Worm (Caenorhabditis elegans): ENCODE data around the gene T24E12.1.
A peak's percentile ranks its signal among the peaks of the same experiment; 100 is the strongest.

The T24E12.1 gene

ce11 chrII:3816251-3816849, 31.0 kb downstream of the T24E12.1 start, which contains the start of gene fbxa-24:
Gene fbxa-24 (plus strand): TSS chrII:3816526.
- peak; percentile 4 for TF ChIP-seq xbp-1 (tag; optimal IDR thresholded peaks at IDR 0.05)
- peak; percentile 6 for TF ChIP-seq egl-13 (tag; optimal IDR thresholded peaks at IDR 0.05)
- peak; percentile 31 for TF ChIP-seq tbx-2 (tag; optimal IDR thresholded peaks at IDR 0.05)
- peak; percentile 34 for TF ChIP-seq nhr-20 (tag; optimal IDR thresholded peaks at IDR 0.05)
- peak; percentile 72 for TF ChIP-seq fkh-8 (tag; optimal IDR thresholded peaks at IDR 0.05)
- TF ChIP-seq swsn-7 (tag; optimal IDR thresholded peaks at IDR 0.05): peak; percentile 33
- TF ChIP-seq lsy-2 (tag; optimal IDR thresholded peaks at IDR 0.05): peak; percentile 30 to 46
- TF ChIP-seq efl-1 (optimal IDR thresholded peaks at IDR 0.05): peak; percentile 41 to 55
- peak; percentile 22 to 50 for TF ChIP-seq efl-1 (GFP tag; optimal IDR thresholded peaks at IDR 0.05 in 1 of 2)
- peak in 1 of 2 experiments; percentile 6 for TF ChIP-seq lin-35 (GFP tag; optimal IDR thresholded peaks at IDR 0.05)
- TF ChIP-seq nhr-47 (tag; optimal IDR thresholded peaks at IDR 0.05): peak; percentile 37
- peak; percentile 23 for TF ChIP-seq unc-86 (tag; optimal IDR thresholded peaks at IDR 0.05)
- TF ChIP-seq isw-1 (GFP tag; IDR thresholded peaks at IDR 0.05): peak; percentile 27
- TF ChIP-seq F16B12.6 (tag; optimal IDR thresholded peaks at IDR 0.05): peak; percentile 6
- peak; percentile 58 for TF ChIP-seq nhr-19 (GFP tag; conservative IDR thresholded peaks at IDR 0.05)
- peak; percentile 9 for TF ChIP-seq dsc-1 (tag; optimal IDR thresholded peaks at IDR 0.05)
- TF ChIP-seq nhr-71 (tag; optimal IDR thresholded peaks at IDR 0.05): peak; percentile 57
- peak; percentile 30 for TF ChIP-seq snu-23 (GFP tag; optimal IDR thresholded peaks at IDR 0.05)
- peak in 1 of 3 experiments; percentile 34 for TF ChIP-seq dpl-1 (GFP tag; optimal IDR thresholded peaks at IDR 0.05)
- peak; percentile 65 for TF ChIP-seq nhr-85 (tag)
- TF ChIP-seq rnt-1 (tag; optimal IDR thresholded peaks at IDR 0.05): peak; percentile 7
- peak; percentile 77 for TF ChIP-seq lin-14 (GFP tag; optimal IDR thresholded peaks at IDR 0.05)
- TF ChIP-seq mep-1 (tag; optimal IDR thresholded peaks at IDR 0.05): peak; percentile 38

ce11 chrII:3821248-3821647, 35.9 kb downstream of the T24E12.1 start, which contains the start of gene F54D10.7:
Gene F54D10.7 (minus strand): TSS chrII:3821296.
- TF ChIP-seq lin-15B (tag; optimal IDR thresholded peaks at IDR 0.05) (no peak), ceh-82 (tag; optimal IDR thresholded peaks at IDR 0.05) (no peak), efl-1 (optimal IDR thresholded peaks at IDR 0.05) (no peak), efl-1 (GFP tag; optimal IDR thresholded peaks at IDR 0.05 in 1 of 2) (peak in 1 of 2 experiments; percentile 58)

DNA sequence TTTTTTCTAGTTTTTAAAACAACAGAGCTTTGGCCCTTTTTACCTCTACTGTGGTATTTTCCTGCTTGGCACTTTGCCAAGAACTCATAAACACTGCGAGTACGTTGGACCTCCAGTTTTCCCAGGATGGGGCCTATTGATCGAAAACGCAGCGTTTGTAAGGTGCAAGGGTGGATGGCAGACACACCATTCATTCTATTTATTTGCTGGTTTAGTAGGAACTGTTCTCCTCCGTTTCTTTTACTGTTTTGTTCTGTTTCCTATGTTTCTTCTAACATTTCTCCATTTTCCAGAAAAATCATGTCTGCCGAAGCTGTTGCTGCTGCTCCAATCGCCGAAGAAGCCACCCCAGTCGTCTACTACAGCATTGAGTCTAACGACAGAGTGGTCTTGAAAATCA, 38.5 kb downstream of the T24E12.1 start, which contains the start of gene skr-15:
Gene skr-15 (plus strand): TSS at position 301 of the 400 bp plus-strand sequence.
- TF ChIP-seq lir-3 (tag; optimal IDR thresholded peaks at IDR 0.05; ENCODE audit: poor library complexity): no peak

DNA sequence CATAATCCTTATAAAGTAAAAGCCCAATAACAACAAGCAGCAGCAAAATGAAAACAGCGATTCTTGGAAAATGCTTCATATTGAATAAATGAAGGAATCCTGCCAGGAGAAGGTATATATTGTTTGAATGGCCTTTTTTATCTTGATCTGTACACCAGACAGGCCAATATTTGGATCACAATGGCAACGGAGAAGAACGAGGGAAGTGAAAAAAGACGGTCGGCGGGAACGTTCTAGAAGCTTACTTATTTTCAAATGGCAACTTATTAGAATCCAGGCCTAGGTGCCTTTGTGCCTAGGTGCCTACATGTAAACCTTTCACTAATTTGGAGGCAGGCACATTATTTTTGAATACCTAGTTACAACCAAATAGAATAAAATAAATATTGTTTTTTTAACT, 42.4 kb downstream of the T24E12.1 start, which contains the start of gene F54D10.8:
Gene F54D10.8 (minus strand): TSS at position 101 of the 400 bp plus-strand sequence.
- TF ChIP-seq unc-30 (tag; optimal IDR thresholded peaks at IDR 0.05) (no peak), hlh-17 (GFP tag; optimal IDR thresholded peaks at IDR 0.05; ENCODE audit: borderline replicate concordance) (no peak), pqm-1 (tag; optimal IDR thresholded peaks at IDR 0.05) (no peak), lin-35 (GFP tag; optimal IDR thresholded peaks at IDR 0.05) (no peak), lin-39 (tag; optimal IDR thresholded peaks at IDR 0.05) (no peak), lsy-2 (tag; optimal IDR thresholded peaks at IDR 0.05) (no peak), C16A3.4 (tag; optimal IDR thresholded peaks at IDR 0.05) (no peak), nhr-237 (tag; optimal IDR thresholded peaks at IDR 0.05) (no peak)

- no peak for TF ChIP-seq lir-3 (tag; optimal IDR thresholded peaks at IDR 0.05; ENCODE audit: poor library complexity)
- TF ChIP-seq F16B12.6 (tag; optimal IDR thresholded peaks at IDR 0.05): no peak
- TF ChIP-seq nhr-11 (tag; optimal IDR thresholded peaks at IDR 0.05): no peak
- TF ChIP-seq lin-35 (GFP tag; optimal IDR thresholded peaks at IDR 0.05): no peak
- TF ChIP-seq jun-1 (tag; optimal IDR thresholded peaks at IDR 0.05): no peak
- no peak for TF ChIP-seq unc-30 (tag; optimal IDR thresholded peaks at IDR 0.05)
- no peak for TF ChIP-seq fkh-8 (tag; optimal IDR thresholded peaks at IDR 0.05)
- TF ChIP-seq grh-1 (GFP tag; IDR thresholded peaks at IDR 0.05): no peak
- TF ChIP-seq efl-1 (optimal IDR thresholded peaks at IDR 0.05): no peak
- no peak for TF ChIP-seq efl-1 (GFP tag; optimal IDR thresholded peaks at IDR 0.05 in 1 of 2)
- no peak for TF ChIP-seq swsn-7 (tag; optimal IDR thresholded peaks at IDR 0.05)
- no peak for TF ChIP-seq ztf-4 (tag; optimal IDR thresholded peaks at IDR 0.05)
- no peak for TF ChIP-seq nhr-71 (tag; optimal IDR thresholded peaks at IDR 0.05)
- no peak for TF ChIP-seq nhr-237 (tag; optimal IDR thresholded peaks at IDR 0.05)
- TF ChIP-seq nhr-85 (tag): no peak
- no peak for TF ChIP-seq ceh-88 (GFP tag; IDR thresholded peaks at IDR 0.05)
- no peak for TF ChIP-seq ces-1 (GFP tag; optimal IDR thresholded peaks at IDR 0.05)
- no peak for TF ChIP-seq alr-1 (tag; optimal IDR thresholded peaks at IDR 0.05; ENCODE audit: borderline replicate concordance)
Observed at ce11 chrII:3829623-3830022, 44.3 kb downstream of the T24E12.1 start.
